Fruit fly (Drosophila melanogaster): ENCODE measurements around the gene CG34169.

DNA sequence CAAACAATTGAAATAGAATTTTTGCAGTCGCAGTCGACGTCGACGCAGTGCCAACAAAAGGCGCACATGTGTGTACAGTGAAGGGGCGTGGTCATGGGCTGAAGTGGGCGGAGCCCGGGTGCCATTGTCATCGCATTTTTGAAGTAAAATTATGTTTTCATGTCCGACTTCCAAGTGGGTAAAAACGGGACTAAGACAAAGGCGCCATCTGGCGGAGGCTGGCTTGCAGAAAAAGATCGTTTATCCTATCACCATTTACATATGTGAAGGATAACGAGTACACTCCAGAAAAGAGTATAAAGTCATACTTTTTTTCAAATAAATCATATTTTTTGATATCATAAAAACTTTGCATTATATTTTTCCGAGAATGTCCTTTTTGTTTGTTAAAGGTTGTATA is 9.9 kb upstream of the CG34169 start:
- TF ChIP-seq h (optimal IDR thresholded peaks at IDR 0.05) = no peak
- TF ChIP-seq Myc (optimal IDR thresholded peaks at IDR 0.05) = no peak
- no peak for TF ChIP-seq Sin3A (optimal IDR thresholded peaks at IDR 0.05)
- TF ChIP-seq ttk (optimal IDR thresholded peaks at IDR 0.05) = no peak
- TF ChIP-seq insv (optimal IDR thresholded peaks at IDR 0.05) = no peak
